Worm (Caenorhabditis elegans): ENCODE data around the gene T16G1.7.

ce11 chrV:12954261-12954660, 19.3 kb upstream of the T16G1.7 start:
- no peak for TF ChIP-seq egl-27 (tag; optimal IDR thresholded peaks at IDR 0.05)
- TF ChIP-seq ZK546.5 (tag; optimal IDR thresholded peaks at IDR 0.05) = no peak
- TF ChIP-seq ceh-16 (tag; optimal IDR thresholded peaks at IDR 0.05) = no peak
- TF ChIP-seq pqm-1 (tag; optimal IDR thresholded peaks at IDR 0.05) = no peak
- TF ChIP-seq elt-1 (tag; optimal IDR thresholded peaks at IDR 0.05) = no peak
- no peak for TF ChIP-seq nhr-76 (tag; optimal IDR thresholded peaks at IDR 0.05)
- TF ChIP-seq ama-1 (optimal IDR thresholded peaks at IDR 0.05) = no peak
- no peak for TF ChIP-seq nhr-77 (tag; optimal IDR thresholded peaks at IDR 0.05)
- no peak for TF ChIP-seq R02D3.7 (tag; optimal IDR thresholded peaks at IDR 0.05)
- no peak for TF ChIP-seq nhr-237 (tag; optimal IDR thresholded peaks at IDR 0.05)
- no peak for TF ChIP-seq nfya-1 (tag; optimal IDR thresholded peaks at IDR 0.05; ENCODE audit: insufficient read depth)

Data from whole organism, L3 larva.